Worm (Caenorhabditis elegans) whole organism, young adult: ENCODE results near the gene F40C5.1.

Source experiments
- B0035.1 ChIP-seq: sonication (generic microtip); optimal IDR thresholded peaks from 2 replicates; lab custom pipeline; 2016; ENCODE audit warnings: missing genetic modification characterization, mild to moderate bottlenecking, missing compliant biosample characterization, missing genotype, missing genetic modification reagents
- C06A6.2 ChIP-seq: fragments of 200-800 bp; sonication (Bioruptor generic); conservative IDR thresholded peaks from 2 replicates; pipeline ENCODE4 v1.3.6; 2022; ENCODE audit warnings: missing genetic modification characterization, missing compliant biosample characterization
- F10E7.11 ChIP-seq: sonication (generic microtip); optimal IDR thresholded peaks from 2 replicates; lab custom pipeline; 2017; ENCODE audit warnings: mild to moderate bottlenecking, missing genetic modification characterization, moderate library complexity, missing compliant biosample characterization
- F37B4.10 ChIP-seq: fragments of 200-800 bp; sonication (Bioruptor generic); IDR thresholded peaks from 2 replicates; pipeline ENCODE4 v1.3.6; 2022; ENCODE audit warnings: missing genetic modification characterization, missing compliant biosample characterization
- F57C9.4 ChIP-seq: sonication (generic microtip); optimal IDR thresholded peaks from 2 replicates; lab custom pipeline; 2017; ENCODE audit warnings: mild to moderate bottlenecking, missing genetic modification characterization, missing compliant biosample characterization
- T26A5.8 ChIP-seq: sonication (generic microtip); optimal IDR thresholded peaks from 2 replicates; lab custom pipeline; 2016; ENCODE audit warnings: missing genetic modification characterization, missing compliant biosample characterization
- Y79H2A.3 ChIP-seq: fragments of 200-800 bp; sonication (Bioruptor generic); conservative IDR thresholded peaks from 2 replicates; pipeline ENCODE4 v1.3.6; 2022; ENCODE audit warnings: missing genetic modification reagents, missing genetic modification characterization, missing compliant biosample characterization
- ama-1 ChIP-seq, 3 experiments: fragments of 150-350 bp in 1 of 3; sonication (generic microtip) in 2 of 3; optimal IDR thresholded peaks; 2 replicates each; lab custom pipeline; 2014 to 2018; ENCODE audit warnings: missing biosample characterization in 2 of 3, missing genetic modification characterization in 2 of 3, missing genetic modification reagents in 2 of 3
- aptf-2 ChIP-seq: fragments of 200-800 bp; sonication (Bioruptor generic); conservative IDR thresholded peaks from 2 replicates; pipeline ENCODE4 v1.3.6; 2022; ENCODE audit warnings: missing genetic modification reagents, missing genetic modification characterization, missing compliant biosample characterization
- aptf-3 ChIP-seq: fragments of 200-800 bp; sonication (Bioruptor generic); IDR thresholded peaks from 2 replicates; pipeline ENCODE4 v1.3.6; 2022; ENCODE audit warnings: missing genetic modification characterization, missing compliant biosample characterization
- attf-3 ChIP-seq: fragments of 200-800 bp; sonication (Bioruptor generic); conservative IDR thresholded peaks from 2 replicates; pipeline ENCODE4 v1.3.6; 2022; ENCODE audit warnings: missing genetic modification reagents, missing genetic modification characterization, missing compliant biosample characterization
- attf-5 ChIP-seq: fragments of 200-800 bp; sonication (Bioruptor generic); optimal IDR thresholded peaks from 2 replicates; lab custom pipeline; 2018; ENCODE audit warnings: mild to moderate bottlenecking, missing genetic modification characterization, missing compliant biosample characterization
- bed-1 ChIP-seq: fragments of 200-800 bp; sonication (Bioruptor generic); IDR thresholded peaks from 2 replicates; pipeline ENCODE4 v1.3.6; 2022; ENCODE audit warnings: missing genetic modification reagents, missing genetic modification characterization, missing compliant biosample characterization
- ceh-100 ChIP-seq: fragments of 200-800 bp; sonication (Bioruptor generic); IDR thresholded peaks from 2 replicates; pipeline ENCODE4 v1.3.6; 2022; ENCODE audit warnings: missing genetic modification reagents, missing genetic modification characterization, missing compliant biosample characterization
- die-1 ChIP-seq: sonication (generic microtip); optimal IDR thresholded peaks from 2 replicates; lab custom pipeline; 2016; ENCODE audit warnings: missing genotype, mild to moderate bottlenecking, missing genetic modification characterization, missing compliant biosample characterization
- dpff-1 ChIP-seq: sonication (generic microtip); optimal IDR thresholded peaks from 2 replicates; lab custom pipeline; 2017; ENCODE audit warnings: mild to moderate bottlenecking, missing genetic modification characterization, missing compliant biosample characterization
- efl-1 ChIP-seq: fragments of 150-350 bp; optimal IDR thresholded peaks from 2 replicates; lab custom pipeline; 2014; ENCODE audit warnings: missing biosample characterization, missing genetic modification reagents, missing genetic modification characterization
- egl-18 ChIP-seq: fragments of 200-800 bp; sonication (Bioruptor generic); IDR thresholded peaks from 2 replicates; pipeline ENCODE4 v1.3.6; 2022; ENCODE audit warnings: missing genetic modification reagents, missing genetic modification characterization, missing compliant biosample characterization
- egl-44 ChIP-seq: fragments of 200-800 bp; sonication (Bioruptor generic); IDR thresholded peaks from 2 replicates; pipeline ENCODE4 v1.3.6; 2022; ENCODE audit warnings: missing genetic modification reagents, missing genetic modification characterization, missing compliant biosample characterization
- egrh-3 ChIP-seq: fragments of 200-800 bp; sonication (Bioruptor generic); IDR thresholded peaks from 2 replicates; pipeline ENCODE4 v1.3.6; 2022; ENCODE audit warnings: missing genetic modification reagents, missing genetic modification characterization, missing compliant biosample characterization
- ekl-4 ChIP-seq: fragments of 200-800 bp; sonication (Bioruptor generic); IDR thresholded peaks from 2 replicates; pipeline ENCODE4 v1.3.6; 2022; ENCODE audit warnings: missing genetic modification reagents, missing genetic modification characterization, missing compliant biosample characterization
- hmg-20 ChIP-seq: fragments of 200-800 bp; sonication (Bioruptor generic); IDR thresholded peaks from 2 replicates; pipeline ENCODE4 v1.3.6; 2022; ENCODE audit warnings: missing genetic modification reagents, missing genetic modification characterization, missing compliant biosample characterization
- hsf-1 ChIP-seq: fragments of 200-800 bp; sonication (Bioruptor generic); IDR thresholded peaks from 2 replicates; pipeline ENCODE4 v1.3.6; 2022; ENCODE audit warnings: missing genetic modification reagents, missing genetic modification characterization, missing compliant biosample characterization
- lag-1 ChIP-seq: fragments of 200-800 bp; sonication (Bioruptor generic); IDR thresholded peaks from 2 replicates; pipeline ENCODE4 v1.3.6; 2022; ENCODE audit warnings: missing genetic modification reagents, missing genetic modification characterization, missing compliant biosample characterization
- let-607 ChIP-seq, 2 experiments: fragments of 200-800 bp in 1 of 2; sonication (Bioruptor generic) in 1 of 2; sonication (generic microtip) in 1 of 2; optimal IDR thresholded peaks; 2 replicates each; lab custom pipeline; 2016 to 2018; ENCODE audit warnings: mild to moderate bottlenecking in 2 of 2, missing compliant biosample characterization in 2 of 2, missing genetic modification characterization in 2 of 2, moderate library complexity in 2 of 2, missing genotype in 1 of 2
- lin-26 ChIP-seq: fragments of 200-800 bp; sonication (Bioruptor generic); IDR thresholded peaks from 2 replicates; pipeline ENCODE4 v1.3.6; 2022; ENCODE audit warnings: missing genetic modification reagents, missing genetic modification characterization, missing compliant biosample characterization
- lin-40 ChIP-seq: sonication (generic microtip); optimal IDR thresholded peaks from 2 replicates; lab custom pipeline; 2016; ENCODE audit warnings: missing genetic modification characterization, mild to moderate bottlenecking, missing compliant biosample characterization, missing genotype, missing genetic modification reagents
- lir-1 ChIP-seq: fragments of 200-800 bp; sonication (Bioruptor generic); conservative IDR thresholded peaks from 2 replicates; pipeline ENCODE4 v1.3.6; 2022; ENCODE audit warnings: missing genetic modification reagents, missing genetic modification characterization, missing compliant biosample characterization
- lsl-1 ChIP-seq: fragments of 200-800 bp; sonication (Bioruptor generic); optimal IDR thresholded peaks from 2 replicates; lab custom pipeline; 2018; ENCODE audit warnings: mild to moderate bottlenecking, missing genetic modification characterization, moderate library complexity, missing compliant biosample characterization
- madf-3 ChIP-seq: fragments of 200-800 bp; sonication (Bioruptor generic); IDR thresholded peaks from 2 replicates; pipeline ENCODE4 v1.3.6; 2022; ENCODE audit warnings: missing genetic modification reagents, missing genetic modification characterization, missing compliant biosample characterization
- mel-28 ChIP-seq: sonication (generic microtip); optimal IDR thresholded peaks from 2 replicates; lab custom pipeline; 2016; ENCODE audit warnings: borderline replicate concordance, mild to moderate bottlenecking, missing genetic modification characterization, missing compliant biosample characterization
- mxl-1 ChIP-seq: sonication (generic microtip); optimal IDR thresholded peaks from 2 replicates; lab custom pipeline; 2016; ENCODE audit warnings: missing genetic modification characterization, missing compliant biosample characterization
- nfya-1 ChIP-seq: sonication (generic microtip); optimal IDR thresholded peaks from 2 replicates; lab custom pipeline; 2017; ENCODE audit warnings: antibody characterized with exemption, missing compliant biosample characterization, missing genetic modification characterization, borderline replicate concordance; ENCODE audit not compliant: insufficient read depth
- nfya-2 ChIP-seq: fragments of 200-800 bp; sonication (Bioruptor generic); IDR thresholded peaks from 2 replicates; pipeline ENCODE4 v1.3.6; 2022; ENCODE audit warnings: missing genetic modification reagents, missing genetic modification characterization, missing compliant biosample characterization
- nhr-80 ChIP-seq: sonication (generic microtip); optimal IDR thresholded peaks from 2 replicates; lab custom pipeline; 2016; ENCODE audit warnings: missing genetic modification characterization, missing compliant biosample characterization
- pha-4 ChIP-seq: fragments of 150-350 bp; sonication (generic microtip); optimal IDR thresholded peaks from 2 replicates; lab custom pipeline; 2014; ENCODE audit warnings: missing biosample characterization, missing genetic modification reagents, missing genetic modification characterization
- tbp1 ChIP-seq: fragments of 200-800 bp; sonication (Bioruptor generic); optimal IDR thresholded peaks from 2 replicates; lab custom pipeline; 2018; ENCODE audit warnings: mild to moderate bottlenecking, missing genetic modification characterization, missing compliant biosample characterization
- tlf-1 ChIP-seq: fragments of 200-800 bp; sonication (Bioruptor generic); optimal IDR thresholded peaks from 2 replicates; lab custom pipeline; 2018; ENCODE audit warnings: mild to moderate bottlenecking, missing genetic modification characterization, missing compliant biosample characterization
- unc-130 ChIP-seq: sonication (generic microtip); optimal IDR thresholded peaks from 2 replicates; lab custom pipeline; 2016; ENCODE audit warnings: missing genetic modification reagents, missing genetic modification characterization, missing compliant biosample characterization
- unc-62 ChIP-seq: fragments of 150-350 bp; optimal IDR thresholded peaks from 2 replicates; lab custom pipeline; 2014; ENCODE audit warnings: missing biosample characterization, missing genetic modification reagents, missing genetic modification characterization
- xnd-1 ChIP-seq: sonication (generic microtip); optimal IDR thresholded peaks from 2 replicates; lab custom pipeline; 2016; ENCODE audit warnings: missing genotype, missing genetic modification reagents, missing genetic modification characterization, missing compliant biosample characterization
- ztf-18 ChIP-seq: sonication (generic microtip); optimal IDR thresholded peaks from 2 replicates; lab custom pipeline; 2016; ENCODE audit warnings: missing genotype, mild to moderate bottlenecking, missing genetic modification characterization, missing compliant biosample characterization

F40C5.1 gene

DNA sequence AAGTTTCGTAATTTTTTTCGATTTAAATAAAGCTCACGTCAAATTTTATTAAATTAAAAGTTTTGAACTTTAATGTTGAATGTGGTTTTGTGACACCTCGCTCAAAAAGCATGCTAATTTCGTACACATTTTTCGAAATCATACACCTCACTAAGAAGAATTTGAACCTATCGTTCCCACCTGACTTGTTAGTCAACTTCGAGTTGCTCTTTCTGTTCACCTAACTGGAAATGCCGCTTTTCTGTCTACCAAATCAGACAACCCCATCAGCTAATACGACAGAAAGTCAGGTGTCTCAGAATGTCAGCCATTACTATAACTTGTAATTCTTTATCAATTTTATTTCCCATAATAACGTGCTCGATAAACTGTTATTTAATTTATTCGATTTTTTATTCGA lies 42.1 kb upstream of the F40C5.1 start, which contains the start of gene srbc-66 (continued):
- TF ChIP-seq lir-1 (GFP tag; lab: Robert Waterston, UW) (no peak), mxl-1 (tag; lab: Kevin White, UChicago) (no peak)

DNA sequence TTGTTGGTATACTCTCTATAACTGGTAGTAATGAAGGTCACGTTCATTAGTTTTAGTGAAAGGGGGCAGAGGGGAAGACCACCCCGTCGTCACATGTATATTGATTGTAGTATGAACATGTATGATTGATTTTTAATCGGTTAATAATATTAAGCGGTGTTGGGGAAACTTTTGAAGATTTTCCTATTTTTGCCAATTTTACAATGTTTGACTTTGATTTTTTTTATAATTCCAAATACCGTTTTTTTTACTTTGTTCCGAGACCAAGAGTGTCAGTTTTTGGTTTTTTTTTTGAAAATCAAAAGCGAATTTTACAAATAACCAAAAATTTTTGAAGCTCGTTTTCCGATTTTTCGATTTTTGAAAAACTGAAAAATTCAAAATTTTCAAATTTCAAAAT lies 37.2 kb upstream of the F40C5.1 start, which contains the start of gene nhr-221:
Gene nhr-221, minus strand, starts transcription at position 101 of the 400 bp plus-strand sequence.
- TF ChIP-seq lag-1 (GFP tag; lab: Robert Waterston, UW) (no peak), C06A6.2 (no peak), egl-44 (no peak), unc-62 (GFP tag; lab: Kevin White, UChicago) (no peak), nfya-2 (GFP tag; lab: Robert Waterston, UW) (no peak), pha-4 (tag; lab: Kevin White, UChicago) (no peak), ztf-18 (tag; lab: Kevin White, UChicago) (no peak), egrh-3 (GFP tag; lab: Robert Waterston, UW) (no peak), madf-3 (GFP tag; lab: Robert Waterston, UW) (no peak), aptf-2 (GFP tag; lab: Robert Waterston, UW) (no peak), lsl-1 (no peak), T26A5.8 (tag; lab: Kevin White, UChicago) (no peak), hmg-20 (no peak), lin-40 (no peak), efl-1 (GFP tag; lab: Kevin White, UChicago) (no peak), Y79H2A.3 (GFP tag; lab: Robert Waterston, UW) (no peak), unc-130 (no peak), dpff-1 (no peak), attf-5 (GFP tag; lab: Kevin White, UChicago) (no peak), die-1 (tag; lab: Kevin White, UChicago) (no peak)

- TF ChIP-seq lir-1 (GFP tag; lab: Robert Waterston, UW) (no peak), nhr-80 (tag; lab: Kevin White, UChicago) (no peak), tlf-1 (GFP tag; lab: Kevin White, UChicago) (no peak), efl-1 (GFP tag; lab: Kevin White, UChicago) (no peak), lin-26 (no peak), F10E7.11 (no peak), nfya-1 (tag; lab: Kevin White, UChicago) (no peak), B0035.1 (tag; lab: Kevin White, UChicago) (no peak), attf-3 (no peak), ekl-4 (GFP tag; lab: Robert Waterston, UW) (no peak), mel-28 (tag; lab: Kevin White, UChicago) (no peak), die-1 (tag; lab: Kevin White, UChicago) (no peak), xnd-1 (no peak), tbp1 (GFP tag; lab: Kevin White, UChicago) (no peak), F37B4.10 (no peak), madf-3 (GFP tag; lab: Robert Waterston, UW) (no peak), pha-4 (tag; lab: Kevin White, UChicago) (no peak)
Measured at ce11 chrV:3538307-3538706, 34.2 kb upstream of the F40C5.1 start, which contains the start of gene nhr-93. Gene nhr-93 (minus strand): TSS chrV:3538407.

DNA sequence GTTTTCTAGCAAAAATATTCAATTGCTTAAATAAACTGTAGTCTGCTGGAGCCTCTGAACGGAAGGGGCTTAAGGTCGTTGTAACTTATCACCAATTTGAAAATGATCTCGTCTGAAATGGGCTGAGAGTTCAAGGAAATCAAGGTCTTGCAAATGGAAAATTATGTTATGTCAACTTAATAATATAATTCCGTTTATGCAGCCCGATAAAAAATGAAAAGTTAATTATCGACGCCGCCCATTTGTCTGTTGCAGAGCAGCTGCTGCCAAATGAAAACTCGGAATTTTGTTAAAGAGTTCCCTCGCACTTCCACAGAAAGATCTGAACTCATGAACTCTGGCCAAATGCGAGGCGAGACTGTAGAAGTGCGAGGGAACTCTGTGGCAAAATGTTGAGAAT lies 31.4 kb upstream of the F40C5.1 start, which contains the start of gene srbc-67:
Gene srbc-67, minus strand, starts transcription at position 101 of the 400 bp plus-strand sequence.
- TF ChIP-seq let-607 (tag; optimal IDR thresholded peaks at IDR 0.05; lab: Kevin White, UChicago) (no peak), lin-40 (no peak), unc-62 (GFP tag; lab: Kevin White, UChicago) (no peak), hsf-1 (no peak), bed-1 (GFP tag; lab: Robert Waterston, UW) (no peak), ama-1 (optimal IDR thresholded peaks at IDR 0.05; lab: Kevin White, UChicago) (no peak), ama-1 (GFP tag; optimal IDR thresholded peaks at IDR 0.05; lab: Kevin White, UChicago) (no peak), egl-18 (GFP tag; lab: Robert Waterston, UW) (no peak), ceh-100 (GFP tag; lab: Robert Waterston, UW) (no peak), aptf-3 (GFP tag; lab: Robert Waterston, UW) (no peak), F57C9.4 (tag; lab: Kevin White, UChicago) (no peak)
